Worm (Caenorhabditis elegans): ENCODE results near the gene doxa-1.

DNA sequence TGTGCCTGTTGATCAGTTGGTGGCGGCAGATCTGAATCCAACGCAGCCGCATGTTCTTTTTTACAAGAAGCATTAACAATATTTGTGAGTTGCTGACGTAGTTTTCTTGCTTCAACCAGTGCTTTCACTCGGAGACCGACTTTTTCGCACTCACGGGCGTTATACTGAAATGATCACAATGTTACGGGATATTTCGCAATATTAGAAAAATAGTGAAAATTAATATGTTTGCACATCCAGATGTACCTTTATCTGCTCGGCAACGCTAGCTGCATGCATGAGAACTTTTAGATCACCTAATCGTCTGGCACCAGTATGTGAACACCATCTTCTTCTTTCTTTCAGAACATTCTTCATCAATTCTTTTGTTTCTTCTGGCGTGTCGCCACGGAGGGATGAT, 30.4 kb downstream of the doxa-1 start:
- TF ChIP-seq T22C8.4 (GFP tag; IDR thresholded peaks at IDR 0.05) (no peak), klf-2 (GFP tag; conservative IDR thresholded peaks at IDR 0.05) (no peak), med-1 (GFP tag; optimal IDR thresholded peaks at IDR 0.05; ENCODE audit: insufficient read depth) (no peak), cog-1 (tag; optimal IDR thresholded peaks at IDR 0.05) (no peak), ztf-23 (GFP tag; IDR thresholded peaks at IDR 0.05) (no peak), flt-1 (GFP tag; IDR thresholded peaks at IDR 0.05) (no peak), tab-1 (GFP tag; IDR thresholded peaks at IDR 0.05) (no peak)
